Worm (Caenorhabditis elegans): Measurements from ENCODE around the gene fbxa-197.

ce11 chrV:15914774-15915173, 47.3 kb downstream of the fbxa-197 start:
- TF ChIP-seq ref-1 (GFP tag; conservative IDR thresholded peaks at IDR 0.05) = no peak
- TF ChIP-seq ztf-23 (GFP tag; IDR thresholded peaks at IDR 0.05) = no peak
